Worm (Caenorhabditis elegans) whole organism, mixed stage, embryonic: ENCODE measurements around the gene msp-76.

Source experiments
- M03D4.4 ChIP-seq: sonication (generic microtip); optimal IDR thresholded peaks from 2 replicates; lab custom pipeline; 2017; ENCODE audit warnings: mild to moderate bottlenecking, missing genetic modification characterization, missing compliant biosample characterization
- bed-3 ChIP-seq: fragments of 200-800 bp; sonication (Bioruptor generic); optimal IDR thresholded peaks from 3 replicates; lab custom pipeline; 2018; ENCODE audit warnings: mild to moderate bottlenecking, missing genetic modification characterization, moderate library complexity, missing compliant biosample characterization
- blmp-1 ChIP-seq: fragments of 150-350 bp; optimal IDR thresholded peaks from 2 replicates; lab custom pipeline; 2014; ENCODE audit warnings: missing biosample characterization, missing genetic modification characterization
- ceh-43 ChIP-seq: fragments of 200-800 bp; sonication (Bioruptor generic); optimal IDR thresholded peaks from 2 replicates; lab custom pipeline; 2018; ENCODE audit warnings: mild to moderate bottlenecking, missing genetic modification characterization, moderate library complexity, missing compliant biosample characterization
- ceh-83 ChIP-seq: fragments of 200-800 bp; sonication (Bioruptor generic); optimal IDR thresholded peaks from 2 replicates; lab custom pipeline; 2018; ENCODE audit warnings: mild to moderate bottlenecking, missing genetic modification characterization, missing compliant biosample characterization
- ces-1 ChIP-seq: fragments of 150-350 bp; optimal IDR thresholded peaks from 2 replicates; lab custom pipeline; 2014; ENCODE audit warnings: missing biosample characterization, missing genetic modification reagents, missing genetic modification characterization
- cnd-1 ChIP-seq: fragments of 200-800 bp; sonication (Bioruptor generic); optimal IDR thresholded peaks from 2 replicates; lab custom pipeline; 2018; ENCODE audit warnings: mild to moderate bottlenecking, missing genetic modification characterization, missing compliant biosample characterization
- drap-1 ChIP-seq: fragments of 200-800 bp; sonication (Bioruptor generic); optimal IDR thresholded peaks from 3 replicates; lab custom pipeline; 2018; ENCODE audit warnings: mild to moderate bottlenecking, missing genetic modification characterization, missing compliant biosample characterization
- elt-1 ChIP-seq: sonication (generic microtip); optimal IDR thresholded peaks from 2 replicates; lab custom pipeline; 2017; ENCODE audit warnings: missing genetic modification characterization, mild to moderate bottlenecking, missing compliant biosample characterization, antibody characterized with exemption, moderate library complexity, borderline replicate concordance; ENCODE audit not compliant: insufficient read depth
- elt-3 ChIP-seq: fragments of 150-350 bp; optimal IDR thresholded peaks from 2 replicates; lab custom pipeline; 2014; ENCODE audit warnings: missing biosample characterization, missing genetic modification characterization
- flh-1 ChIP-seq: fragments of 200-800 bp; sonication (Bioruptor generic); optimal IDR thresholded peaks from 2 replicates; lab custom pipeline; 2018; ENCODE audit warnings: mild to moderate bottlenecking, missing genetic modification characterization, moderate library complexity, missing compliant biosample characterization
- ham-2 ChIP-seq: fragments of 200-800 bp; sonication (Bioruptor generic); optimal IDR thresholded peaks from 2 replicates; lab custom pipeline; 2018; ENCODE audit warnings: mild to moderate bottlenecking, missing genetic modification characterization, missing compliant biosample characterization
- hlh-1 ChIP-seq: fragments of 150-350 bp; optimal IDR thresholded peaks from 2 replicates; lab custom pipeline; 2014; ENCODE audit warnings: missing biosample characterization, missing genetic modification reagents, missing genetic modification characterization
- lin-13 ChIP-seq: fragments of 150-350 bp; optimal IDR thresholded peaks from 2 replicates; lab custom pipeline; 2014; ENCODE audit warnings: missing biosample characterization, missing genetic modification characterization
- lin-32 ChIP-seq: fragments of 200-800 bp; sonication (Bioruptor generic); optimal IDR thresholded peaks from 2 replicates; lab custom pipeline; 2018; ENCODE audit warnings: mild to moderate bottlenecking, missing genetic modification characterization, missing compliant biosample characterization
- lsy-2 ChIP-seq: fragments of 150-350 bp; optimal IDR thresholded peaks from 2 replicates; lab custom pipeline; 2014; ENCODE audit warnings: missing biosample characterization, missing genetic modification characterization
- mab-5 ChIP-seq: fragments of 150-350 bp; optimal IDR thresholded peaks from 2 replicates; lab custom pipeline; 2014; ENCODE audit warnings: missing biosample characterization, missing genetic modification characterization
- mep-1 ChIP-seq: fragments of 150-350 bp; optimal IDR thresholded peaks from 2 replicates; lab custom pipeline; 2017; ENCODE audit warnings: missing biosample characterization, missing genetic modification reagents, missing genetic modification characterization, inconsistent platforms
- mls-2 ChIP-seq: sonication (generic microtip); optimal IDR thresholded peaks from 2 replicates; lab custom pipeline; 2016; ENCODE audit warnings: mild to moderate bottlenecking, missing genetic modification characterization, moderate library complexity, missing compliant biosample characterization
- nhr-12 ChIP-seq: fragments of 150-350 bp; optimal IDR thresholded peaks from 2 replicates; lab custom pipeline; 2014; ENCODE audit warnings: missing biosample characterization, missing genetic modification characterization
- nhr-2 ChIP-seq: fragments of 150-350 bp; optimal IDR thresholded peaks from 2 replicates; lab custom pipeline; 2014; ENCODE audit warnings: missing biosample characterization, missing genetic modification characterization
- nhr-237 ChIP-seq: fragments of 150-350 bp; optimal IDR thresholded peaks from 2 replicates; lab custom pipeline; 2014; ENCODE audit warnings: missing biosample characterization, missing genetic modification characterization
- nhr-28 ChIP-seq: fragments of 150-350 bp; optimal IDR thresholded peaks from 2 replicates; lab custom pipeline; 2014; ENCODE audit warnings: missing biosample characterization, missing genetic modification characterization
- nhr-76 ChIP-seq: sonication (generic microtip); optimal IDR thresholded peaks from 2 replicates; lab custom pipeline; 2017; ENCODE audit warnings: missing biosample characterization, missing genetic modification characterization
- sem-2 ChIP-seq: fragments of 200-800 bp; sonication (Bioruptor generic); optimal IDR thresholded peaks from 2 replicates; lab custom pipeline; 2018; ENCODE audit warnings: mild to moderate bottlenecking, missing genetic modification characterization, missing compliant biosample characterization
- snpc-4 ChIP-seq: fragments of 150-350 bp; optimal IDR thresholded peaks from 2 replicates; lab custom pipeline; 2014; ENCODE audit warnings: missing biosample characterization, missing genetic modification characterization
- sptf-1 ChIP-seq: sonication (generic microtip); optimal IDR thresholded peaks from 2 replicates; lab custom pipeline; 2017; ENCODE audit warnings: mild to moderate bottlenecking, missing genetic modification characterization, moderate library complexity, missing compliant biosample characterization
- tbx-8 ChIP-seq: fragments of 200-800 bp; sonication (Bioruptor generic); optimal IDR thresholded peaks from 2 replicates; lab custom pipeline; 2018; ENCODE audit warnings: mild to moderate bottlenecking, missing genetic modification characterization, moderate library complexity, missing compliant biosample characterization
- unc-120 ChIP-seq: sonication (generic microtip); optimal IDR thresholded peaks from 2 replicates; lab custom pipeline; 2017; ENCODE audit warnings: missing genetic modification characterization, missing compliant biosample characterization; ENCODE audit not compliant: poor library complexity, severe bottlenecking
- zip-8 ChIP-seq: fragments of 150-350 bp; optimal IDR thresholded peaks from 2 replicates; lab custom pipeline; 2014; ENCODE audit warnings: missing biosample characterization, missing genetic modification characterization

Gene msp-76

ce11 chrIV:9696513-9696912 lies 7.7 kb downstream of the msp-76 start:
- TF ChIP-seq lin-32 (GFP tag; lab: Kevin White, UChicago) (no peak), mab-5 (no peak), nhr-28 (tag; lab: Kevin White, UChicago) (no peak)

ce11 chrIV:9697869-9698268 lies 9.1 kb downstream of the msp-76 start:
- TF ChIP-seq ceh-43 (GFP tag; lab: Kevin White, UChicago) (no peak), hlh-1 (tag; lab: Kevin White, UChicago) (no peak)

ce11 chrIV:9699062-9699461 lies 10.2 kb downstream of the msp-76 start:
- TF ChIP-seq mab-5: no peak
- no peak for TF ChIP-seq ceh-83
- no peak for TF ChIP-seq tbx-8
- TF ChIP-seq snpc-4: no peak
- no peak for TF ChIP-seq nhr-76 (tag; lab: Kevin White, UChicago)
- no peak for TF ChIP-seq nhr-28 (tag; lab: Kevin White, UChicago)
- no peak for TF ChIP-seq nhr-2 (tag; lab: Kevin White, UChicago)
- no peak for TF ChIP-seq zip-8 (tag; lab: Kevin White, UChicago)
- TF ChIP-seq cnd-1: no peak
- no peak for TF ChIP-seq ces-1 (GFP tag; lab: Kevin White, UChicago)
- TF ChIP-seq blmp-1 (tag; lab: Kevin White, UChicago): no peak
- TF ChIP-seq mls-2: no peak
- TF ChIP-seq nhr-12 (tag; lab: Kevin White, UChicago): no peak
- no peak for TF ChIP-seq flh-1 (GFP tag; lab: Kevin White, UChicago)
- no peak for TF ChIP-seq nhr-237 (tag; lab: Kevin White, UChicago)
- TF ChIP-seq bed-3: no peak
- no peak for TF ChIP-seq lin-32 (GFP tag; lab: Kevin White, UChicago)
- TF ChIP-seq elt-1: no peak
- TF ChIP-seq lsy-2 (tag; lab: Kevin White, UChicago): no peak

ce11 chrIV:9706704-9707197 lies 17.9 kb downstream of the msp-76 start, which contains the start of the genes dcaf-1 and dph-3:
Gene dcaf-1 (minus strand): TSS chrIV:9706723.
Gene dph-3 (plus strand): TSS chrIV:9707147.
- peak; percentile 57 for TF ChIP-seq mep-1 (tag; lab: Kevin White, UChicago)
- no peak for TF ChIP-seq unc-120
- peak; percentile 97 for TF ChIP-seq lsy-2 (tag; lab: Kevin White, UChicago)

ce11 chrIV:9709205-9709604 lies 20.4 kb downstream of the msp-76 start, which contains the start of gene ant-1.3:
Gene ant-1.3 (minus strand): TSS chrIV:9709305.
- TF ChIP-seq elt-3 (tag; lab: Kevin White, UChicago): no peak
- TF ChIP-seq zip-8 (tag; lab: Kevin White, UChicago): no peak
- TF ChIP-seq snpc-4: no peak
- TF ChIP-seq lin-13 (tag; lab: Kevin White, UChicago): no peak
- no peak for TF ChIP-seq tbx-8
- TF ChIP-seq mep-1 (tag; lab: Kevin White, UChicago): no peak
- no peak for TF ChIP-seq ham-2
- TF ChIP-seq hlh-1 (tag; lab: Kevin White, UChicago): no peak
- TF ChIP-seq M03D4.4 (tag; lab: Kevin White, UChicago): no peak
- TF ChIP-seq drap-1 (GFP tag; lab: Kevin White, UChicago): no peak
- TF ChIP-seq sem-2 (GFP tag; lab: Kevin White, UChicago): no peak
- TF ChIP-seq sptf-1 (tag; lab: Kevin White, UChicago): no peak

- TF ChIP-seq drap-1 (GFP tag; lab: Kevin White, UChicago) (no peak), lin-13 (tag; lab: Kevin White, UChicago) (no peak), bed-3 (no peak), nhr-2 (tag; lab: Kevin White, UChicago) (no peak), tbx-8 (no peak), mab-5 (no peak), lin-32 (GFP tag; lab: Kevin White, UChicago) (no peak)
These were observed 21.1 kb downstream of the msp-76 start, which contains the start of gene nhr-38 for ce11 chrIV:9709887-9710286. Gene nhr-38 (plus strand): TSS chrIV:9710187.
